Worm (Caenorhabditis elegans): ENCODE data around the gene let-92.

The let-92 gene

ce11 chrIV:11851882-11852281 lies 6.4 kb upstream of the let-92 start, which contains the start of gene F38H4.5:
F38H4.5 (plus strand) TSS chrIV:11852182.
- no peak for TF ChIP-seq dao-5 (tag; optimal IDR thresholded peaks at IDR 0.05)
- TF ChIP-seq him-1 (tag; optimal IDR thresholded peaks at IDR 0.05), result no peak
- TF ChIP-seq W03F9.2 (tag; optimal IDR thresholded peaks at IDR 0.05), result no peak

- TF ChIP-seq him-1 (tag; optimal IDR thresholded peaks at IDR 0.05) (no peak), W03F9.2 (tag; optimal IDR thresholded peaks at IDR 0.05) (peak; percentile 50)
These were observed 3.5 kb upstream of the let-92 start, which contains the start of gene tag-30 for ce11 chrIV:11854777-11855176. tag-30 (minus strand) TSS chrIV:11855159.

ce11 chrIV:11855424-11855823 lies 2.8 kb upstream of the let-92 start:
- TF ChIP-seq him-1 (tag; optimal IDR thresholded peaks at IDR 0.05) (no peak), W03F9.2 (tag; optimal IDR thresholded peaks at IDR 0.05) (no peak), dao-5 (tag; optimal IDR thresholded peaks at IDR 0.05) (no peak)

ce11 chrIV:11855900-11856660 lies 2.2 kb upstream of the let-92 start, which contains the start of gene ech-2:
ech-2 (minus strand) TSS chrIV:11856351.
- TF ChIP-seq him-1 (tag; optimal IDR thresholded peaks at IDR 0.05) (no peak), W03F9.2 (tag; optimal IDR thresholded peaks at IDR 0.05) (peak; percentile 26)

- TF ChIP-seq him-1 (tag; optimal IDR thresholded peaks at IDR 0.05) (peak; percentile 72), W03F9.2 (tag; optimal IDR thresholded peaks at IDR 0.05) (no peak)
These were observed 1.1 kb upstream of the let-92 start for ce11 chrIV:11857159-11857565.

ce11 chrIV:11859995-11860605 lies 1.9 kb downstream of the let-92 start, which contains the start of gene mob-1:
mob-1 (plus strand) TSS chrIV:11860555.
- TF ChIP-seq dao-5 (tag; optimal IDR thresholded peaks at IDR 0.05), result no peak
- no peak for TF ChIP-seq W03F9.2 (tag; optimal IDR thresholded peaks at IDR 0.05)
- TF ChIP-seq him-1 (tag; optimal IDR thresholded peaks at IDR 0.05), result no peak

- no peak for TF ChIP-seq W03F9.2 (tag; optimal IDR thresholded peaks at IDR 0.05)
- no peak for TF ChIP-seq dao-5 (tag; optimal IDR thresholded peaks at IDR 0.05)
- TF ChIP-seq him-1 (tag; optimal IDR thresholded peaks at IDR 0.05), result no peak
These were observed 5.2 kb downstream of the let-92 start for ce11 chrIV:11863428-11863827.

- TF ChIP-seq dao-5 (tag; optimal IDR thresholded peaks at IDR 0.05) (no peak), him-1 (tag; optimal IDR thresholded peaks at IDR 0.05) (no peak), W03F9.2 (tag; optimal IDR thresholded peaks at IDR 0.05) (no peak)
These were observed 6.0 kb downstream of the let-92 start, which contains the start of gene trpa-1 for ce11 chrIV:11864226-11864625. trpa-1 (plus strand) TSS chrIV:11864526.

- TF ChIP-seq him-1 (tag; optimal IDR thresholded peaks at IDR 0.05), result no peak
- TF ChIP-seq W03F9.2 (tag; optimal IDR thresholded peaks at IDR 0.05), result no peak
- TF ChIP-seq dao-5 (tag; optimal IDR thresholded peaks at IDR 0.05), result no peak
These were observed 9.5 kb downstream of the let-92 start for ce11 chrIV:11867652-11868232.

ce11 chrIV:11868452-11868851 lies 10.2 kb downstream of the let-92 start:
- TF ChIP-seq him-1 (tag; optimal IDR thresholded peaks at IDR 0.05), result no peak
- TF ChIP-seq dao-5 (tag; optimal IDR thresholded peaks at IDR 0.05), result no peak
- no peak for TF ChIP-seq W03F9.2 (tag; optimal IDR thresholded peaks at IDR 0.05)

ce11 chrIV:11871083-11871482 lies 12.8 kb downstream of the let-92 start:
- TF ChIP-seq him-1 (tag; optimal IDR thresholded peaks at IDR 0.05) (peak; percentile 36), dao-5 (tag; optimal IDR thresholded peaks at IDR 0.05) (no peak), W03F9.2 (tag; optimal IDR thresholded peaks at IDR 0.05) (no peak)

ce11 chrIV:11871898-11872297 lies 13.7 kb downstream of the let-92 start:
- TF ChIP-seq dao-5 (tag; optimal IDR thresholded peaks at IDR 0.05) (no peak), him-1 (tag; optimal IDR thresholded peaks at IDR 0.05) (no peak), W03F9.2 (tag; optimal IDR thresholded peaks at IDR 0.05) (no peak)

ce11 chrIV:11877674-11878073 lies 19.4 kb downstream of the let-92 start, which contains the start of gene pph-2:
pph-2 (minus strand) TSS chrIV:11877774.
- TF ChIP-seq dao-5 (tag; optimal IDR thresholded peaks at IDR 0.05) (no peak), W03F9.2 (tag; optimal IDR thresholded peaks at IDR 0.05) (no peak), him-1 (tag; optimal IDR thresholded peaks at IDR 0.05) (no peak)

ce11 chrIV:11878249-11878648 lies 20.0 kb downstream of the let-92 start, which contains the start of gene cutl-27:
cutl-27 (plus strand) TSS chrIV:11878549.
- no peak for TF ChIP-seq W03F9.2 (tag; optimal IDR thresholded peaks at IDR 0.05)
- no peak for TF ChIP-seq dao-5 (tag; optimal IDR thresholded peaks at IDR 0.05)
- TF ChIP-seq him-1 (tag; optimal IDR thresholded peaks at IDR 0.05), result no peak
